Fruit fly (Drosophila melanogaster): ENCODE data around the gene Polr2C.

DNA sequence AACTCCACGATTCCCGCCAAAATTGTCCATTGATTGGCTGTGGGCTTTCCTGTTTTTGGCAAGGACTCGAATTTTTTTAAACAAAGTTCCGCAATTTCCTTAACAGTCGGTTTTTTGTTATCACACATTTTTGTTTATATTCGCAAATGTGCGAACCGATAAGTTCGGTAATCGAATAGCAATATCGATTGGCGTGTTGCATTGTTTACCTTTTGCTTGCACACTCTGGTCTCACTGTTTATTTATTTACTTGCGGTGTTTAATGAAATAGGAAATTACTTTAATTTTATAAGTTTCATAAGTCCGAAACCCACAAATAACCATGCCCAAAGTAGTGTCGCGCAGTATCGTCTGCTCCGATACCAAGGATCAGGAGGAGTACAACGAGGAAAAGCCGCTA lies 21.8 kb upstream of the Polr2C start, which contains the start of the genes Adat1 and CG16865:
- TF ChIP-seq hth (optimal IDR thresholded peaks at IDR 0.05): no peak
- peak; percentile 14 for TF ChIP-seq Lhr (GFP tag; optimal IDR thresholded peaks at IDR 0.05)
- TF ChIP-seq nerfin-2 (GFP tag; IDR thresholded peaks at IDR 0.05; ENCODE audit: partially characterized antibody): peak; percentile 25; the same call in 1 of the 2 replicates
- no peak for TF ChIP-seq Six4 (GFP tag; optimal IDR thresholded peaks at IDR 0.05)
- no peak for TF ChIP-seq CG4328 (GFP tag; optimal IDR thresholded peaks at IDR 0.05)
- TF ChIP-seq dm (GFP tag; optimal IDR thresholded peaks at IDR 0.05): no peak
- TF ChIP-seq kah (GFP tag; optimal IDR thresholded peaks at IDR 0.05): no peak
- no peak for TF ChIP-seq Hey (tag; optimal IDR thresholded peaks at IDR 0.05)
- no peak for TF ChIP-seq CG8478 (optimal IDR thresholded peaks at IDR 0.05)
- no peak for TF ChIP-seq zfh1 (GFP tag; IDR thresholded peaks at IDR 0.05)
- TF ChIP-seq CG12071 (GFP tag; optimal IDR thresholded peaks at IDR 0.05): no peak

Measured in whole organism, embryonic.